Fruit fly (Drosophila melanogaster) whole organism, prepupa: ENCODE measurements around the gene CG13252.

Experiments
- CG10631 ChIP-seq: fragments of 200-800 bp; sonication (Bioruptor generic); optimal IDR thresholded peaks from 2 replicates; lab custom pipeline; 2016; ENCODE audit warnings: missing biosample characterization, missing genetic modification characterization
- CG10669 ChIP-seq: fragments of 200-800 bp; sonication (Bioruptor generic); optimal IDR thresholded peaks from 3 replicates; lab custom pipeline; 2018; ENCODE audit warnings: missing biosample characterization, mild to moderate bottlenecking, missing genetic modification characterization, moderate library complexity
- CG11294 ChIP-seq: fragments of 200-800 bp; sonication (Bioruptor generic); IDR thresholded peaks from 2 replicates; pipeline ENCODE4 v1.3.6; 2022; ENCODE audit warnings: missing biosample characterization, missing genetic modification characterization
- CG11902 ChIP-seq: fragments of 200-800 bp; sonication (Bioruptor generic); optimal IDR thresholded peaks from 3 replicates; lab custom pipeline; 2016; ENCODE audit warnings: missing biosample characterization, missing genetic modification characterization
- CG15336 ChIP-seq: fragments of 200-800 bp; sonication (Bioruptor generic); IDR thresholded peaks from 2 replicates; pipeline ENCODE4 v1.3.6; 2022; ENCODE audit warnings: missing biosample characterization, missing genetic modification characterization
- CG1621 ChIP-seq: fragments of 200-800 bp; sonication (Bioruptor generic); optimal IDR thresholded peaks from 3 replicates; lab custom pipeline; 2018; ENCODE audit warnings: missing biosample characterization, mild to moderate bottlenecking, missing genetic modification characterization
- CG16779 ChIP-seq: fragments of 200-800 bp; sonication (Bioruptor generic); optimal IDR thresholded peaks from 3 replicates; lab custom pipeline; 2017; ENCODE audit warnings: missing biosample characterization, mild to moderate bottlenecking, missing genetic modification characterization
- CG3032 ChIP-seq: fragments of 200-800 bp; optimal IDR thresholded peaks from 2 replicates; lab custom pipeline; 2019; ENCODE audit warnings: missing biosample characterization, mild to moderate bottlenecking, missing genetic modification characterization, moderate library complexity
- CG31627 ChIP-seq: fragments of 200-800 bp; sonication (Bioruptor generic); optimal IDR thresholded peaks from 3 replicates; lab custom pipeline; 2016; ENCODE audit warnings: missing biosample characterization, missing genetic modification characterization
- CG34406 ChIP-seq: fragments of 200-800 bp; sonication (Bioruptor generic); optimal IDR thresholded peaks from 3 replicates; lab custom pipeline; 2016; ENCODE audit warnings: missing biosample characterization, missing genetic modification characterization
- CG6163 ChIP-seq: fragments of 200-800 bp; sonication (Bioruptor generic); IDR thresholded peaks from 3 replicates; pipeline ENCODE4 v1.3.6; 2022; ENCODE audit warnings: missing biosample characterization, missing genetic modification characterization
- CG6792 ChIP-seq: fragments of 200-800 bp; sonication (Bioruptor generic); optimal IDR thresholded peaks from 3 replicates; lab custom pipeline; 2016; ENCODE audit warnings: missing biosample characterization, missing genetic modification characterization
- CG6808 ChIP-seq: fragments of 200-800 bp; sonication (Bioruptor generic); optimal IDR thresholded peaks from 3 replicates; lab custom pipeline; 2017; ENCODE audit warnings: missing biosample characterization, missing genetic modification characterization, mild to moderate bottlenecking, moderate library complexity, missing genetic modification reagents
- CG6854 ChIP-seq: fragments of 200-800 bp; sonication (Bioruptor generic); optimal IDR thresholded peaks from 2 replicates; lab custom pipeline; 2017; ENCODE audit warnings: missing biosample characterization, mild to moderate bottlenecking, missing genetic modification characterization
- CG8319 ChIP-seq: fragments of 200-800 bp; sonication (Bioruptor generic); optimal IDR thresholded peaks from 3 replicates; lab custom pipeline; 2016; ENCODE audit warnings: missing biosample characterization, missing genetic modification characterization
- CG9139 ChIP-seq: fragments of 200-800 bp; sonication (Bioruptor generic); optimal IDR thresholded peaks from 3 replicates; lab custom pipeline; 2017; ENCODE audit warnings: missing biosample characterization, mild to moderate bottlenecking, missing genetic modification characterization
- Eip75B ChIP-seq: fragments of 200-800 bp; sonication (Bioruptor generic); optimal IDR thresholded peaks from 3 replicates; lab custom pipeline; 2016; ENCODE audit warnings: missing biosample characterization, missing genetic modification characterization
- Eip78C ChIP-seq: fragments of 200-800 bp; sonication (Bioruptor generic); peaks from one replicate; lab custom pipeline; 2016; ENCODE audit warnings: missing biosample characterization, missing genetic modification characterization
- Eip93F ChIP-seq: fragments of 200-800 bp; sonication (Bioruptor generic); optimal IDR thresholded peaks from 2 replicates; lab custom pipeline; 2016; ENCODE audit warnings: missing biosample characterization, mild to moderate bottlenecking, missing genetic modification characterization
- Ets96B ChIP-seq: fragments of 200-800 bp; optimal IDR thresholded peaks from 2 replicates; lab custom pipeline; 2019; ENCODE audit warnings: missing biosample characterization, mild to moderate bottlenecking, missing genetic modification characterization, moderate library complexity
- Gug ChIP-seq: fragments of 200-800 bp; sonication (Bioruptor generic); IDR thresholded peaks from 2 replicates; pipeline ENCODE4 v1.3.6; 2022; ENCODE audit warnings: missing biosample characterization, missing genetic modification characterization
- Hr39 ChIP-seq: fragments of 200-800 bp; sonication (Bioruptor generic); optimal IDR thresholded peaks from 2 replicates; lab custom pipeline; 2016; ENCODE audit warnings: missing biosample characterization, missing genetic modification characterization
- Lpt ChIP-seq: fragments of 200-800 bp; sonication (Bioruptor generic); optimal IDR thresholded peaks from 3 replicates; lab custom pipeline; 2016; ENCODE audit warnings: missing biosample characterization, missing genetic modification characterization
- Smox ChIP-seq: fragments of 200-800 bp; sonication (Bioruptor generic); optimal IDR thresholded peaks from 3 replicates; lab custom pipeline; 2016; ENCODE audit warnings: missing biosample characterization, missing genetic modification characterization
- Sox102F ChIP-seq: fragments of 200-800 bp; sonication (Bioruptor generic); optimal IDR thresholded peaks from 2 replicates; lab custom pipeline; 2016; ENCODE audit warnings: missing biosample characterization, mild to moderate bottlenecking, missing genetic modification characterization
- Sox15 ChIP-seq: fragments of 200-800 bp; sonication (Bioruptor generic); optimal IDR thresholded peaks from 3 replicates; lab custom pipeline; 2016; ENCODE audit warnings: missing biosample characterization, missing genetic modification characterization
- achi ChIP-seq: fragments of 200-800 bp; sonication (Bioruptor generic); optimal IDR thresholded peaks from 3 replicates; lab custom pipeline; 2016; ENCODE audit warnings: missing biosample characterization, missing genetic modification characterization
- dac ChIP-seq: fragments of 200-800 bp; sonication (Bioruptor generic); optimal IDR thresholded peaks from 2 replicates; lab custom pipeline; 2017; ENCODE audit warnings: missing biosample characterization, mild to moderate bottlenecking, missing genetic modification characterization
- eg ChIP-seq: fragments of 200-800 bp; sonication (Bioruptor generic); IDR thresholded peaks from 3 replicates; pipeline ENCODE4 v1.3.6; 2022; ENCODE audit warnings: missing biosample characterization, missing genetic modification characterization
- esn ChIP-seq: fragments of 200-800 bp; sonication (Bioruptor generic); optimal IDR thresholded peaks from 2 replicates; lab custom pipeline; 2016; ENCODE audit warnings: missing biosample characterization, mild to moderate bottlenecking, missing genetic modification characterization, moderate library complexity
- fd59A ChIP-seq: fragments of 200-800 bp; sonication (Bioruptor generic); optimal IDR thresholded peaks from 2 replicates; lab custom pipeline; 2017; ENCODE audit warnings: missing biosample characterization, mild to moderate bottlenecking, missing genetic modification characterization, missing genetic modification reagents
- fkh ChIP-seq: fragments of 200-800 bp; sonication (Bioruptor generic); optimal IDR thresholded peaks from 3 replicates; lab custom pipeline; 2017; ENCODE audit warnings: missing biosample characterization, mild to moderate bottlenecking, missing genetic modification characterization, moderate library complexity
- lz ChIP-seq: fragments of 200-800 bp; sonication (Bioruptor generic); optimal IDR thresholded peaks from 3 replicates; lab custom pipeline; 2016; ENCODE audit warnings: missing biosample characterization, missing genetic modification characterization
- pdm3 ChIP-seq: fragments of 200-800 bp; sonication (Bioruptor generic); optimal IDR thresholded peaks from 3 replicates; lab custom pipeline; 2016; ENCODE audit warnings: missing biosample characterization, missing genetic modification characterization
- salr ChIP-seq, 2 experiments: fragments of 200-800 bp; sonication (Bioruptor generic); optimal IDR thresholded peaks; 3 replicates each; lab custom pipeline; 2016 to 2018; ENCODE audit warnings: missing biosample characterization in 2 of 2, missing genetic modification characterization in 2 of 2, mild to moderate bottlenecking in 1 of 2
- spab ChIP-seq: fragments of 200-800 bp; sonication (Bioruptor generic); optimal IDR thresholded peaks from 2 replicates; lab custom pipeline; 2017; ENCODE audit warnings: missing biosample characterization, mild to moderate bottlenecking, missing genetic modification characterization, missing genetic modification reagents
- ss ChIP-seq, 2 experiments: fragments of 200-800 bp; sonication (Bioruptor generic); optimal IDR thresholded peaks; 2 replicates in 1 of 2; 3 replicates in 1 of 2; lab custom pipeline; 2017 to 2018; ENCODE audit warnings: mild to moderate bottlenecking in 2 of 2, missing biosample characterization in 2 of 2, missing genetic modification characterization in 2 of 2, moderate library complexity in 1 of 2
- svp ChIP-seq: fragments of 200-800 bp; sonication (Bioruptor generic); peaks from one replicate; lab custom pipeline; 2016; ENCODE audit warnings: missing biosample characterization, missing genetic modification characterization

Gene CG13252

DNA sequence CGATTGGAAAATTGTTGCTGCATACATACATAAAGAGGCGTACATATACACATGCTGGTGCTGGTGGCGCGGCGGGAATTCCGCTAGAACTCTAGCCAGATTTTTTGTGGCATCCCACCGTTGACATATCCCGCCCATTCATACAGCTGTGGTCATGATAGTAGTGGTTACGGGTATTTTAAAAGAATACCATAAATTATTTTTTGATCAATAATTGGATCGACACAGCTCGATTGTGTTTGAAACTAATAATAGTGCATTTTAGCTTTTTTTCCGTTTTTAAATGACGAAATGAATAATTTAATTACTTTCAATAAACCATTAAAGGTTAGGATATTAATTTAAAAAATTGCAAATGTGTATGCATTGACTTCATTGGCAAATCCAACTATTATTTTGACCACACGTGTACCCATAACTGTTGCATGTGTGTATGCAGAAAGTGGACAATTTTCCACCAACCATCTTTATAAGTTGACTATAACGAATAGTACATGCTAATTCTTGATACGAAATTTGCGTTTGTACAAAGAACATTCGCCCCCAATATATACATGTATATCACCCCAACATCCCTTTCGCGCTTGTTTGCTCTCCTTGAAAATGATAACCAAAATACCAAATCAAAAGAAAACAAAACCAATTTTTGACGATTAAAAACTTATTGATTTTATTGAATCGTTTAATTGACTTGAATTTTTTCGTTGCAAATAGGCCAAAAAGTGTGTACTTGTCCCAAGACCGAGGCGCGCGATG, 41.7 kb downstream of the CG13252 start (continued):
- TF ChIP-seq salr (GFP tag; optimal IDR thresholded peaks at IDR 0.05; lab: Kevin White, UChicago), result peak; percentile 64 to 82
- peak; percentile 8 for TF ChIP-seq fkh (GFP tag; lab: Kevin White, UChicago)
- peak; percentile 70 for TF ChIP-seq CG11294
- TF ChIP-seq Gug, result peak; percentile 74
- TF ChIP-seq CG10631 (GFP tag; lab: Kevin White, UChicago), result peak; percentile 72
- peak; percentile 79 for TF ChIP-seq Ets96B (tag; lab: Kevin White, UChicago)
- TF ChIP-seq Sox102F, result peak; percentile 85
- peak; percentile 51 for TF ChIP-seq CG16779 (tag; lab: Kevin White, UChicago)
- peak; percentile 81 for TF ChIP-seq Hr39 (GFP tag; lab: Kevin White, UChicago)
- peak; percentile 97 for TF ChIP-seq Eip78C
- TF ChIP-seq esn, result peak; percentile 86
- peak; percentile 65 for TF ChIP-seq CG34406 (GFP tag; lab: Kevin White, UChicago)
- peak; percentile 56 for TF ChIP-seq CG11902 (GFP tag; lab: Kevin White, UChicago)
- peak; percentile 45 for TF ChIP-seq Eip93F (GFP tag; lab: Kevin White, UChicago)
- peak; percentile 63 for TF ChIP-seq CG6808 (GFP tag; lab: Kevin White, UChicago)
- peak; percentile 88 for TF ChIP-seq CG6163 (GFP tag; lab: Robert Waterston, UW)
- peak; percentile 76 for TF ChIP-seq CG1621 (tag; lab: Kevin White, UChicago)
- TF ChIP-seq eg (GFP tag; lab: Robert Waterston, UW), result peak; percentile 93
- TF ChIP-seq CG31627 (GFP tag; lab: Kevin White, UChicago), result peak; percentile 79
- TF ChIP-seq lz (GFP tag; lab: Kevin White, UChicago), result peak; percentile 85
- peak; percentile 62 for TF ChIP-seq CG8319
- TF ChIP-seq CG3032 (tag; lab: Kevin White, UChicago), result peak; percentile 72
- TF ChIP-seq, all 60 proteins: peak for 55

DNA sequence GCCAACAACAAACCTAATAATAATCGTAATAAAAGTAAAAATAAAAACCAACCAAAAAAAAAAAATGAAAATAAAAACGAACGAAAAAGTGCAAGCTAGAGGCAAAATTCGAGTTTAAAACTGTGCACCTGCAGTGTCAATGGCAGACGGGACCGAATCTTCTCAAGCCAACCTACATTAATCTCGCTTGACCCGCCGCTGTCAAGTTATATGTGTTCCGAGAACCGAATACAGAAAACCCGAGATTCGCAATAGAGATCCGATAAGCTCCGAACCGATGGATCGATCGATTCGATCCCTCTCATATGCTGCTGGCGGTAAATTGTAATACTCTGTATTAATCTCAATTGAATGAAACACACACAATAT, 42.2 kb downstream of the CG13252 start:
- TF ChIP-seq achi (GFP tag; lab: Kevin White, UChicago) (no peak), svp (peak; percentile 94)
- TF ChIP-seq, all 60 proteins: peak for 1

DNA sequence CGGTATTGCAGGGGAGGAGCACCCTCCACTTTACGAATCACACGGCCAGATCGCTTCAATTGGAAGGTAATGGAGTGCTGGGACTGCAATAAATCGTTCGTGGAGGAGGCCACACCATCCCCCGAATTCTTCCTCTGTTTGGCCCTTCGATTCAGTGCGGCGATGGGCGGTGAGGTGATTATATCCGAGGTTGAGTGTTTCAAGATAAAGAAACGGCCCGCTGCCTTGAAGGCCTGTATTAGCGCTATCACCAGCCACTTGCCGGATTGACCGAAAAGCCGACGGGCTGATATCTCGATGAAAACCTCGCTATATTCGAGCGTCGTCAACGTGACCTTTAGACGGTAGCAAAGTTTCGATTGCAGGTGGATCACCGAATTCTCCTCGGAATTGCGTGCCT, 47.1 kb downstream of the CG13252 start:
- TF ChIP-seq CG6792 (no peak), Gug (no peak), Smox (GFP tag; lab: Kevin White, UChicago) (no peak), CG15336 (GFP tag; lab: Robert Waterston, UW) (no peak), ss (GFP tag; optimal IDR thresholded peaks at IDR 0.05; lab: Kevin White, UChicago) (no peak), CG16779 (tag; lab: Kevin White, UChicago) (no peak), CG11294 (no peak), CG9139 (no peak), CG34406 (GFP tag; lab: Kevin White, UChicago) (no peak), spab (GFP tag; lab: Kevin White, UChicago) (no peak), fd59A (no peak), CG6854 (GFP tag; lab: Kevin White, UChicago) (no peak), CG10669 (GFP tag; lab: Kevin White, UChicago) (no peak), Eip75B (GFP tag; lab: Kevin White, UChicago) (no peak), Lpt (GFP tag; lab: Kevin White, UChicago) (no peak), pdm3 (GFP tag; lab: Kevin White, UChicago) (no peak), Sox15 (GFP tag; lab: Kevin White, UChicago) (no peak), dac (GFP tag; lab: Kevin White, UChicago) (no peak)
